Fruit fly (Drosophila melanogaster): Measurements from ENCODE around the gene CG13059.

DNA sequence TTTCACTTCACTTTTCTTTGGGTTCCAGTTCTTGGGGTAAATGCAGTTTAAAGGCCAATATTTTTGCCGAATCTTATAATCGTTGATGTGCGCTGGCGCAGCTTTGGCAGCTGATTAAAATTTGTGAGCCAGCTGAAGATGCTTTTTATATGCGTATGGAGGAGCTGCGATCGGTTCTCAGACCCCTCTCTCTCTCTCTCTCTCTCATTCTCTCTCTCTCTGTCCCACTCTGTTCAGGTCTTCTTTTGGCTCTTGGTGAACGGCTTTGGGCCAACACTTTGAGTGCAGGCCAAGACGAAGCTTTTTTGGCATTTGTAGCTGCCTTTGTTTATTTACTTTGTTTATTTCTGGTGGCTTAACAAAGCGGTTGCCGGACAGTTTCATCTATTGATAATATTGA lies 35.1 kb upstream of the CG13059 start, which contains the start of gene CG13046:
- TF ChIP-seq h (optimal IDR thresholded peaks at IDR 0.05) (no peak), insv (optimal IDR thresholded peaks at IDR 0.05) (no peak), psq (optimal IDR thresholded peaks at IDR 0.05) (no peak)

Data from Kc167 (cell line).